Worm (Caenorhabditis elegans) whole organism, L3 larva: ENCODE results near the gene sra-10.

Experiments
- fkh-10 ChIP-seq: sonication (generic microtip); optimal IDR thresholded peaks from 2 replicates; lab custom pipeline; 2017; ENCODE audit warnings: missing biosample characterization, missing genetic modification reagents, missing genetic modification characterization
- nhr-76 ChIP-seq: fragments of 150-350 bp; sonication (generic microtip); optimal IDR thresholded peaks from 5 replicates; lab custom pipeline; 2014; ENCODE audit warnings: missing biosample characterization, missing genetic modification characterization

DNA sequence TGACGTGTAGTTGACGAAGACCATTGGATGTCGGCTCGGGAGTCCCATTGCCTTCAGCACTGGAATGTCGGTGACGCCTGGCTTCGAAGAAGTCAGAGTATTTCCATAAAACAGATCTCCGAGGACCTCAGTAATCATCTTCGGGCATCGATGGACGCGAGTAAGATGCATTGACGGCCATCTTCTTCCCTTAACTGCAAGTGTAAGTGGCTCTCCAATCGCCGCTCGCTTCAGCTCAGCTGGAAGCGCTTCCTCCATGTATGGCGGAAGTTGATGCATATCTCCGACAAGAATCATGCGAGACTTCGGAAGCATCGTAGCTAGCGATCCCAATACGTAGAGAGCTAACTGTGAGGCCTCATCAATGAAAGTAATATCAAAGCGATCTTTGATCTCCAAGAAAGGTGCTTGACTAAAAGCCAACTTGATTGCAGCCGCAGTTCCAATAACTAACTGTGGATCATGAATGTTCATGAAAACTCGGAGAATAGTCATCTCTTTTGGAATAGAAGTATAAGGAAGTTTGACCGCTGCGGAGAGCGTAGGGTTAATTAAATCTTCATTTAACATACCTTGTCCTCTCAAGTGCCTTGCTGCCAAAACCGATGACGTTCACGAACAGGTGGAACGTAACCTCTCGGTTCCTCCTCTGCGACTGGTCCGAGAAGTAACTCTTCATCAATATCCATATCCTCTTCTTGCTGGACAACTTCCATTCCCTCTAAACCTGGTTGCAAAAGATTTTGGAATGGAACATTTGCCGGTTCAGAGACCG, 39.2 kb upstream of the sra-10 start:
- TF ChIP-seq fkh-10 (GFP tag; lab: Kevin White, UChicago) (no peak), nhr-76 (no peak)
